Fruit fly (Drosophila melanogaster) whole organism, wandering third instar larva: ENCODE data around the gene CG2211.

ENCODE experiments used
- Abd-B ChIP-seq: fragments of >200 bp; optimal IDR thresholded peaks from 2 replicates; lab custom pipeline; 2017; ENCODE audit warnings: missing biosample characterization, missing genetic modification characterization
- CG32264 ChIP-seq: fragments of 200-800 bp; sonication (Bioruptor generic); optimal IDR thresholded peaks from 2 replicates; lab custom pipeline; 2016; ENCODE audit warnings: missing biosample characterization, missing genetic modification characterization
- CG9705 ChIP-seq: fragments of 200-800 bp; sonication (Bioruptor generic); optimal IDR thresholded peaks from 2 replicates; lab custom pipeline; 2018; ENCODE audit warnings: missing biosample characterization, mild to moderate bottlenecking, missing genetic modification characterization
- CrebA ChIP-seq: fragments of 200-800 bp; sonication (Bioruptor generic); optimal IDR thresholded peaks from 2 replicates; lab custom pipeline; 2016; ENCODE audit warnings: missing biosample characterization, mild to moderate bottlenecking, missing genetic modification characterization, borderline replicate concordance
- Dfd ChIP-seq: fragments of >200 bp; optimal IDR thresholded peaks from 2 replicates; lab custom pipeline; 2017; ENCODE audit warnings: missing biosample characterization, missing genetic modification characterization
- Dif ChIP-seq: fragments of 200-275, 200-300 bp; sonication (Bioruptor generic); optimal IDR thresholded peaks from 2 replicates; lab custom pipeline; 2018; ENCODE audit warnings: missing biosample characterization, missing genetic modification characterization; ENCODE audit not compliant: partially characterized antibody
- GATAd ChIP-seq: sonication (Bioruptor generic); optimal IDR thresholded peaks from 2 replicates; lab custom pipeline; 2016; ENCODE audit warnings: missing biosample characterization, missing genetic modification characterization
- HLH106 ChIP-seq: fragments of 200-800 bp; optimal IDR thresholded peaks from 3 replicates; lab custom pipeline; 2019; ENCODE audit warnings: missing biosample characterization, mild to moderate bottlenecking, missing genetic modification characterization, moderate library complexity
- Hnf4 ChIP-seq: fragments of 200-800 bp; sonication (Bioruptor generic); optimal IDR thresholded peaks from 2 replicates; lab custom pipeline; 2016; ENCODE audit warnings: missing biosample characterization, mild to moderate bottlenecking, missing genetic modification characterization
- Hr78 ChIP-seq: fragments of >200 bp; optimal IDR thresholded peaks from 2 replicates; lab custom pipeline; 2017; ENCODE audit warnings: missing biosample characterization, missing genetic modification characterization
- Hr83 ChIP-seq: fragments of 200-300 bp; sonication (Bioruptor generic); optimal IDR thresholded peaks from 2 replicates; lab custom pipeline; 2016; ENCODE audit warnings: missing biosample characterization, mild to moderate bottlenecking, missing genetic modification characterization, moderate library complexity; ENCODE audit not compliant: poor library complexity, severe bottlenecking
- Jra ChIP-seq: sonication (Bioruptor generic); optimal IDR thresholded peaks from 2 replicates; lab custom pipeline; 2016; ENCODE audit warnings: missing biosample characterization, missing genetic modification characterization
- Mio ChIP-seq: sonication (Bioruptor generic); optimal IDR thresholded peaks from 2 replicates; lab custom pipeline; 2016; ENCODE audit warnings: missing biosample characterization, missing genetic modification characterization
- Myc ChIP-seq: fragments of >200 bp; optimal IDR thresholded peaks from 2 replicates; lab custom pipeline; 2017
- N ChIP-seq: fragments of >200 bp; optimal IDR thresholded peaks from 2 replicates; lab custom pipeline; 2018; ENCODE audit warnings: missing biosample characterization, missing external identifiers, missing genetic modification characterization
- OdsH ChIP-seq: fragments of 200-800 bp; sonication (Bioruptor generic); optimal IDR thresholded peaks from 2 replicates; lab custom pipeline; 2016; ENCODE audit warnings: missing biosample characterization, mild to moderate bottlenecking, missing genetic modification characterization
- Rel ChIP-seq, 2 experiments: fragments of 200-800 bp; sonication (Bioruptor generic) in 1 of 2; optimal IDR thresholded peaks; 2 replicates in 1 of 2; 3 replicates in 1 of 2; lab custom pipeline; 2016 to 2019; ENCODE audit warnings: mild to moderate bottlenecking in 2 of 2, missing biosample characterization in 2 of 2, missing genetic modification characterization in 2 of 2, moderate library complexity in 1 of 2
- Sp1 ChIP-seq: fragments of 200-800 bp; sonication (Bioruptor generic); optimal IDR thresholded peaks from 3 replicates; lab custom pipeline; 2019; ENCODE audit warnings: missing biosample characterization, mild to moderate bottlenecking, missing genetic modification characterization, moderate library complexity
- Vsx2 ChIP-seq: fragments of 200-300, 225-300 bp; sonication (Bioruptor generic); optimal IDR thresholded peaks from 2 replicates; lab custom pipeline; 2018; ENCODE audit warnings: missing biosample characterization, missing genetic modification characterization; ENCODE audit not compliant: partially characterized antibody
- br ChIP-seq: fragments of 200-800 bp; sonication (Bioruptor generic); optimal IDR thresholded peaks from 2 replicates; lab custom pipeline; 2016; ENCODE audit warnings: missing biosample characterization, missing genetic modification characterization
- brk ChIP-seq: fragments of 200-800 bp; sonication (Bioruptor generic); optimal IDR thresholded peaks from 2 replicates; lab custom pipeline; 2016; ENCODE audit warnings: missing biosample characterization, mild to moderate bottlenecking, missing genetic modification characterization
- dl ChIP-seq, 2 experiments: fragments of 175-275, 200-275 bp in 1 of 2; fragments of 200-275 bp in 1 of 2; sonication (Bioruptor generic); optimal IDR thresholded peaks; lab custom pipeline; 2018; ENCODE audit warnings: mild to moderate bottlenecking in 2 of 2, missing biosample characterization in 2 of 2, missing genetic modification characterization in 2 of 2, moderate library complexity in 2 of 2; ENCODE audit not compliant: partially characterized antibody in 2 of 2, insufficient read depth in 1 of 2
- dmrt93B ChIP-seq: fragments of 200-800 bp; sonication (Bioruptor generic); optimal IDR thresholded peaks from 2 replicates; lab custom pipeline; 2018; ENCODE audit warnings: missing biosample characterization, mild to moderate bottlenecking, missing genetic modification characterization
- dsf ChIP-seq: sonication (Bioruptor generic); optimal IDR thresholded peaks from 2 replicates; lab custom pipeline; 2016; ENCODE audit warnings: missing biosample characterization, missing genetic modification characterization, borderline replicate concordance
- ey ChIP-seq: fragments of 200-800 bp; sonication (Bioruptor generic); optimal IDR thresholded peaks from 2 replicates; lab custom pipeline; 2016; ENCODE audit warnings: missing biosample characterization, missing genetic modification characterization
- foxo ChIP-seq, 2 experiments: fragments of 200-800 bp; sonication (Bioruptor generic); optimal IDR thresholded peaks; 2 replicates in 1 of 2; 3 replicates in 1 of 2; lab custom pipeline; 2016 to 2017; ENCODE audit warnings: missing biosample characterization in 2 of 2, missing genetic modification characterization in 2 of 2
- fru ChIP-seq: fragments of 200-800 bp; sonication (Bioruptor generic); optimal IDR thresholded peaks from 3 replicates; lab custom pipeline; 2016; ENCODE audit warnings: missing biosample characterization, mild to moderate bottlenecking, missing genetic modification characterization
- h ChIP-seq: fragments of 200-800 bp; sonication (Bioruptor generic); optimal IDR thresholded peaks from 3 replicates; lab custom pipeline; 2016; ENCODE audit warnings: missing biosample characterization, mild to moderate bottlenecking, missing genetic modification characterization
- jim ChIP-seq: fragments of 175-275, 200-325 bp; sonication (Bioruptor generic); optimal IDR thresholded peaks from 2 replicates; lab custom pipeline; 2016; ENCODE audit warnings: missing biosample characterization, mild to moderate bottlenecking, missing genetic modification characterization
- lola ChIP-seq: fragments of >200 bp; optimal IDR thresholded peaks from 2 replicates; lab custom pipeline; 2017; ENCODE audit warnings: missing biosample characterization, missing genetic modification characterization
- pan ChIP-seq: fragments of >200 bp; optimal IDR thresholded peaks from 2 replicates; lab custom pipeline; 2017
- psq ChIP-seq: fragments of 200-800 bp; sonication (Bioruptor generic); optimal IDR thresholded peaks from 3 replicates; lab custom pipeline; 2017; ENCODE audit warnings: missing biosample characterization, mild to moderate bottlenecking, missing genetic modification characterization, moderate library complexity
- rgr ChIP-seq: fragments of 200-800 bp; sonication (Bioruptor generic); optimal IDR thresholded peaks from 3 replicates; lab custom pipeline; 2016; ENCODE audit warnings: missing biosample characterization, mild to moderate bottlenecking, missing genetic modification characterization
- sage ChIP-seq: fragments of 200-800 bp; sonication (Bioruptor generic); optimal IDR thresholded peaks from 2 replicates; lab custom pipeline; 2016; ENCODE audit warnings: missing biosample characterization, mild to moderate bottlenecking, missing genetic modification characterization
- sv ChIP-seq: fragments of 200-800 bp; sonication (Bioruptor generic); optimal IDR thresholded peaks from 3 replicates; lab custom pipeline; 2016; ENCODE audit warnings: missing biosample characterization, missing genetic modification characterization
- tai ChIP-seq: sonication (Bioruptor generic); optimal IDR thresholded peaks from 2 replicates; lab custom pipeline; 2016; ENCODE audit warnings: missing biosample characterization, missing genetic modification characterization
- usp ChIP-seq: fragments of >200 bp; optimal IDR thresholded peaks from 2 replicates; lab custom pipeline; 2017; ENCODE audit warnings: missing biosample characterization, missing genetic modification characterization
- woc ChIP-seq: sonication (Bioruptor generic); optimal IDR thresholded peaks from 2 replicates; lab custom pipeline; 2016; ENCODE audit warnings: missing biosample characterization, mild to moderate bottlenecking, missing genetic modification characterization

CG2211 gene

DNA sequence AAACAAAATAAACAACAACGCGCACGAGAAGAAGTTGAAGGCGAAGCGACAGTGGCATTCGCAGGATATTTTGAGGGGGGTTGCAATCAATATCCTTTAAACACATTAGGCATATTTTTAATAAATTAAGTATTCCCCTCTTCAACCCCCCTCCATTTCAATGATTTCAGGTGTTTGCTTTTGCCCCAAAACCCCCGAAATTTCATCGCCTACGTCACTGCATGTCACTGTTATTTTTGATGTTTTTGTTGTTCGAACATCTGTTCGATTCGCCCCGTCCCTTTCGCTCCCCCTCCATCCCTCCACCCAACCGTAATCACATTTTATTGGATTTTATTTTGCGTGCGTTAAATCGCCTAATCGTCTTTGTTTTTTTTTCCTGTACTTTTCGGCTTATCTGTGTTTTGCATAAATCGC lies 33.0 kb upstream of the CG2211 start:
- TF ChIP-seq Rel (GFP tag; optimal IDR thresholded peaks at IDR 0.05; lab: Kevin White, UChicago) (no peak), Rel (tag; optimal IDR thresholded peaks at IDR 0.05; lab: Kevin White, UChicago) (peak; percentile 68), usp (GFP tag; lab: Kevin White, UChicago) (no peak), br (GFP tag; lab: Kevin White, UChicago) (peak; percentile 80), Hr83 (GFP tag; lab: Kevin White, UChicago) (peak; percentile 62), psq (GFP tag; lab: Kevin White, UChicago) (peak; percentile 81), Abd-B (GFP tag; lab: Kevin White, UChicago) (no peak), Mio (GFP tag; lab: Kevin White, UChicago) (no peak), sage (GFP tag; lab: Kevin White, UChicago) (peak; percentile 18), dmrt93B (peak; percentile 73), tai (peak; percentile 58), Jra (GFP tag; lab: Kevin White, UChicago) (peak; percentile 25), dl (GFP tag; optimal IDR thresholded peaks at IDR 0.05; lab: Kevin White, UChicago; ENCODE audit: insufficient read depth in 1 of 2, partially characterized antibody in 2 of 2) (no peak), sv (peak; percentile 67), CG9705 (GFP tag; lab: Kevin White, UChicago) (no peak), Dif (GFP tag; lab: Kevin White, UChicago) (no peak), CrebA (GFP tag; lab: Kevin White, UChicago) (no peak), jim (GFP tag; lab: Kevin White, UChicago) (peak; percentile 14), HLH106 (peak; percentile 86), OdsH (GFP tag; lab: Kevin White, UChicago) (peak; percentile 80), foxo (GFP tag; optimal IDR thresholded peaks at IDR 0.05; lab: Kevin White, UChicago) (peak in 1 of 2 experiments; percentile 89), h (GFP tag; lab: Kevin White, UChicago) (peak; percentile 92), Hr78 (GFP tag; lab: Kevin White, UChicago) (no peak), ey (GFP tag; lab: Kevin White, UChicago) (peak; percentile 85), Myc (lab: Kevin White, UChicago) (no peak), Sp1 (GFP tag; lab: Kevin White, UChicago) (peak; percentile 67), Hnf4 (GFP tag; lab: Kevin White, UChicago) (peak; percentile 73), CG32264 (GFP tag; lab: Kevin White, UChicago) (peak; percentile 58), GATAd (no peak), pan (no peak), woc (GFP tag; lab: Kevin White, UChicago) (peak; percentile 68), brk (GFP tag; lab: Kevin White, UChicago) (peak; percentile 12), dsf (no peak), lola (GFP tag; lab: Kevin White, UChicago) (no peak), N (GFP tag; lab: Kevin White, UChicago) (no peak), rgr (peak; percentile 86), Dfd (no peak), fru (GFP tag; lab: Kevin White, UChicago) (peak; percentile 83), Vsx2 (no peak)

DNA sequence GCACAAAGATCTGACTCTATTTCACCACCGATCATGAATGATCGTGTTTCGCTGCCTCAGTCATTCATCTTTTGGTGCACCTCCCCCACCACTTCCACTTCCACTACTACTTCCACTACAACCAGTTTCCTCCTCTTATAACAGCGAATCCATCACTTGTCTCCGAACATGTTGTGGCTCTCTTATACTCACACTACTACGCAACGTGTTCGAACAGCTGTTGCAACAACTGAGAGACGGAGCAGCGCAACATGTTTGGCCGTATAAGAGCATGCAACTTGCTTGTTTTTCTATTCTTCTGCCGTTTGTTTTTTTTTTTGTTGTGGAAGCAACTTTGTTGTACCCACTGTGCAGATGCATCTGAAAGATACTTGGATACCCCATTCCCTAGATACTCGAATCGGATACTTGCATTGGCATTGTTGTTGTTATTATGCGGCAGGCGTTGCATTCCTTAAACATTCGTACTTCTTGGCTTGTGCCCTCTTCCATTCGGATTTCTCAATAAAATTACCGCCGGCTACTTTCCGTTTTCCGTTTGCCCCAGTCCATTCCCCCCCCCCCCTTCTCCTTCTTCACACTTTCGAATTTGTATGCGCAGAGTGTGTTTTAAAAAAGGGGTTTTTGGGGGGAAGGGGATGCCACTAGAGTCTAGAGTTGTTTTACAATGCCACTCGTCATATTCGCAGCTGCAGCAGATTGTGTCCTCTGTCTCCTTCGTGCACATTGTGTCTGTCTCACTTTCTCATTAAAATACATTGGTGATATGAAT lies 31.9 kb upstream of the CG2211 start:
- TF ChIP-seq Hr83 (GFP tag; lab: Kevin White, UChicago) (no peak), dl (GFP tag; optimal IDR thresholded peaks at IDR 0.05; lab: Kevin White, UChicago; ENCODE audit: insufficient read depth in 1 of 2, partially characterized antibody in 2 of 2) (peak in 1 of 2 experiments; percentile 6), CrebA (GFP tag; lab: Kevin White, UChicago) (peak; percentile 34), h (GFP tag; lab: Kevin White, UChicago) (no peak)
